Fruit fly (Drosophila melanogaster) whole organism, embryonic: ENCODE data around the gene Bap111.

Experiments
- Abd-B ChIP-seq: fragments of 200-800 bp; sonication (Bioruptor generic); optimal IDR thresholded peaks from 2 replicates; lab custom pipeline; 2018; ENCODE audit warnings: missing biosample characterization, mild to moderate bottlenecking, missing genetic modification characterization, moderate library complexity
- CG10366 ChIP-seq: fragments of 200-800 bp; sonication (Bioruptor generic); IDR thresholded peaks from 2 replicates; pipeline ENCODE4 v1.3.6; 2022; ENCODE audit warnings: missing biosample characterization, missing genetic modification characterization
- CG10959 ChIP-seq: fragments of 200-800 bp; sonication (Bioruptor generic); IDR thresholded peaks from 2 replicates; pipeline ENCODE4 v1.3.6; 2022; ENCODE audit warnings: missing biosample characterization, missing genetic modification characterization
- CG11504 ChIP-seq: fragments of 200-800 bp; sonication (Bioruptor generic); optimal IDR thresholded peaks from 3 replicates; lab custom pipeline; 2019; ENCODE audit warnings: missing biosample characterization, mild to moderate bottlenecking, missing genetic modification characterization, moderate library complexity
- CG11695 ChIP-seq: fragments of 200-800 bp; sonication (Bioruptor generic); IDR thresholded peaks from 3 replicates; pipeline ENCODE4 v1.3.6; 2022; ENCODE audit warnings: missing biosample characterization, missing genetic modification characterization
- CG12071 ChIP-seq: fragments of 200-800 bp; sonication (Bioruptor generic); optimal IDR thresholded peaks from 3 replicates; lab custom pipeline; 2018; ENCODE audit warnings: missing biosample characterization, mild to moderate bottlenecking, missing genetic modification characterization
- CG12155 ChIP-seq: fragments of 200-800 bp; sonication (Bioruptor generic); optimal IDR thresholded peaks from 3 replicates; lab custom pipeline; 2016; ENCODE audit warnings: missing biosample characterization, missing genetic modification characterization
- CG12236 ChIP-seq: fragments of 200-800 bp; sonication (Bioruptor generic); optimal IDR thresholded peaks from 2 replicates; lab custom pipeline; 2016; ENCODE audit warnings: missing biosample characterization, missing genetic modification characterization
- CG12744 ChIP-seq: fragments of 200-800 bp; sonication (Bioruptor generic); optimal IDR thresholded peaks from 2 replicates; lab custom pipeline; 2016; ENCODE audit warnings: missing biosample characterization, missing genetic modification characterization
- CG13894 ChIP-seq: fragments of 200-800 bp; sonication (Bioruptor generic); optimal IDR thresholded peaks from 3 replicates; lab custom pipeline; 2018; ENCODE audit warnings: missing biosample characterization, mild to moderate bottlenecking, missing genetic modification characterization, moderate library complexity
- CG15269 ChIP-seq: fragments of 200-800 bp; sonication (Bioruptor generic); optimal IDR thresholded peaks from 2 replicates; lab custom pipeline; 2018; ENCODE audit warnings: missing biosample characterization, mild to moderate bottlenecking, missing genetic modification characterization, moderate library complexity
- CG17186 ChIP-seq: fragments of 200-800 bp; sonication (Bioruptor generic); optimal IDR thresholded peaks from 3 replicates; lab custom pipeline; 2017; ENCODE audit warnings: missing biosample characterization, missing genetic modification reagents, missing genetic modification characterization
- CG17361 ChIP-seq: fragments of 200-800 bp; sonication (Bioruptor generic); IDR thresholded peaks from 3 replicates; pipeline ENCODE4 v1.3.6; 2022; ENCODE audit warnings: missing biosample characterization, missing genetic modification characterization
- CG17912 ChIP-seq: fragments of 200-800 bp; sonication (Bioruptor generic); optimal IDR thresholded peaks from 2 replicates; lab custom pipeline; 2018; ENCODE audit warnings: missing biosample characterization, mild to moderate bottlenecking, missing genetic modification characterization
- CG2202 ChIP-seq: fragments of 200-800 bp; sonication (Bioruptor generic); optimal IDR thresholded peaks from 2 replicates; lab custom pipeline; 2018; ENCODE audit warnings: missing biosample characterization, mild to moderate bottlenecking, missing genetic modification characterization
- CG2712 ChIP-seq: fragments of 200-800 bp; optimal IDR thresholded peaks from 3 replicates; lab custom pipeline; 2019; ENCODE audit warnings: missing biosample characterization, mild to moderate bottlenecking, missing genetic modification characterization, moderate library complexity
- CG31224 ChIP-seq: fragments of 200-800 bp; sonication (Bioruptor generic); IDR thresholded peaks from 2 replicates; pipeline ENCODE4 v1.3.6; 2022; ENCODE audit warnings: missing biosample characterization, missing genetic modification characterization
- CG4404 ChIP-seq: fragments of 200-800 bp; sonication (Bioruptor generic); IDR thresholded peaks from 2 replicates; pipeline ENCODE4 v1.3.6; 2022; ENCODE audit warnings: missing biosample characterization, missing genetic modification characterization
- CG7556 ChIP-seq: fragments of 200-800 bp; sonication (Bioruptor generic); optimal IDR thresholded peaks from 2 replicates; lab custom pipeline; 2017; ENCODE audit warnings: missing biosample characterization, mild to moderate bottlenecking, missing genetic modification characterization
- CG8765 ChIP-seq: fragments of 200-800 bp; sonication (Bioruptor generic); IDR thresholded peaks from 2 replicates; pipeline ENCODE4 v1.3.6; 2022; ENCODE audit warnings: missing biosample characterization, missing genetic modification characterization
- CG9437 ChIP-seq: fragments of 200-800 bp; sonication (Bioruptor generic); optimal IDR thresholded peaks from 2 replicates; lab custom pipeline; 2018; ENCODE audit warnings: missing biosample characterization, mild to moderate bottlenecking, missing genetic modification characterization
- CG9797 ChIP-seq: fragments of 200-800 bp; sonication (Bioruptor generic); optimal IDR thresholded peaks from 3 replicates; lab custom pipeline; 2018; ENCODE audit warnings: missing biosample characterization, mild to moderate bottlenecking, missing genetic modification characterization
- Dip3 ChIP-seq: fragments of 200-800 bp; sonication (Bioruptor generic); optimal IDR thresholded peaks from 3 replicates; lab custom pipeline; 2016; ENCODE audit warnings: missing biosample characterization, missing genetic modification characterization
- Elba2 ChIP-seq: fragments of 200-800 bp; sonication (Bioruptor generic); optimal IDR thresholded peaks from 3 replicates; lab custom pipeline; 2016; ENCODE audit warnings: missing biosample characterization, missing genetic modification characterization
- Fer3 ChIP-seq: fragments of 200-800 bp; sonication (Bioruptor generic); optimal IDR thresholded peaks from 2 replicates; lab custom pipeline; 2018; ENCODE audit warnings: missing biosample characterization, mild to moderate bottlenecking, missing genetic modification characterization, moderate library complexity
- H15 ChIP-seq: fragments of 200-800 bp; sonication (Bioruptor generic); IDR thresholded peaks from 3 replicates; pipeline ENCODE4 v1.3.6; 2022; ENCODE audit warnings: missing biosample characterization, missing genetic modification characterization
- HLH3B ChIP-seq: fragments of 200-800 bp; sonication (Bioruptor generic); IDR thresholded peaks from 2 replicates; pipeline ENCODE4 v1.3.6; 2022; ENCODE audit warnings: missing biosample characterization, missing genetic modification characterization
- HmgZ ChIP-seq: fragments of 200-800 bp; sonication (Bioruptor generic); optimal IDR thresholded peaks from 2 replicates; lab custom pipeline; 2018; ENCODE audit warnings: missing biosample characterization, mild to moderate bottlenecking, missing genetic modification characterization
- Hmx ChIP-seq: fragments of 200-800 bp; sonication (Bioruptor generic); optimal IDR thresholded peaks from 2 replicates; lab custom pipeline; 2016; ENCODE audit warnings: missing biosample characterization, missing genetic modification characterization
- Nf-YC ChIP-seq: fragments of 200-800 bp; optimal IDR thresholded peaks from 3 replicates; lab custom pipeline; 2019; ENCODE audit warnings: missing biosample characterization, mild to moderate bottlenecking, missing genetic modification characterization, moderate library complexity
- Rx ChIP-seq: fragments of 200-800 bp; sonication (Bioruptor generic); IDR thresholded peaks from 2 replicates; pipeline ENCODE4 v1.3.6; 2022; ENCODE audit warnings: missing biosample characterization, missing genetic modification characterization
- al ChIP-seq: fragments of 200-800 bp; sonication (Bioruptor generic); IDR thresholded peaks from 2 replicates; pipeline ENCODE4 v1.3.6; 2022; ENCODE audit warnings: missing biosample characterization, missing genetic modification characterization
- ato ChIP-seq: fragments of 200-800 bp; sonication (Bioruptor generic); IDR thresholded peaks from 2 replicates; pipeline ENCODE4 v1.3.6; 2022; ENCODE audit warnings: missing biosample characterization, missing genetic modification characterization; ENCODE audit not compliant: partially characterized antibody
- dpn ChIP-seq, 2 experiments: fragments of 200-800 bp; sonication (Bioruptor generic); optimal IDR thresholded peaks; 3 replicates each; lab custom pipeline; 2016; ENCODE audit warnings: missing biosample characterization in 2 of 2, missing genetic modification characterization in 2 of 2
- gem ChIP-seq: fragments of 200-800 bp; sonication (Bioruptor generic); optimal IDR thresholded peaks from 2 replicates; lab custom pipeline; 2019; ENCODE audit warnings: missing biosample characterization, mild to moderate bottlenecking, missing genetic modification characterization, moderate library complexity
- gt ChIP-seq: fragments of 200-800 bp; sonication (Bioruptor generic); IDR thresholded peaks from 2 replicates; pipeline ENCODE4 v1.3.6; 2022; ENCODE audit warnings: missing biosample characterization, missing genetic modification characterization
- ind ChIP-seq: fragments of 200-800 bp; sonication (Bioruptor generic); optimal IDR thresholded peaks from 3 replicates; lab custom pipeline; 2016; ENCODE audit warnings: missing biosample characterization, missing genetic modification characterization
- insv ChIP-seq, 2 experiments: fragments of 200-800 bp; sonication (Bioruptor generic); optimal IDR thresholded peaks; 3 replicates each; lab custom pipeline; 2016 to 2018; ENCODE audit warnings: missing biosample characterization in 2 of 2, missing genetic modification characterization in 2 of 2
- lbe ChIP-seq: fragments of 200-800 bp; sonication (Bioruptor generic); optimal IDR thresholded peaks from 2 replicates; lab custom pipeline; 2016; ENCODE audit warnings: missing biosample characterization, mild to moderate bottlenecking, missing genetic modification characterization
- lmd ChIP-seq: fragments of 200-800 bp; sonication (Bioruptor generic); IDR thresholded peaks from 2 replicates; pipeline ENCODE4 v1.3.6; 2022; ENCODE audit warnings: missing biosample characterization, missing genetic modification characterization
- nmo ChIP-seq: fragments of 200-800 bp; sonication (Bioruptor generic); optimal IDR thresholded peaks from 2 replicates; lab custom pipeline; 2018; ENCODE audit warnings: missing biosample characterization, mild to moderate bottlenecking, missing genetic modification characterization, moderate library complexity
- p53 ChIP-seq: fragments of 200-800 bp; sonication (Bioruptor generic); optimal IDR thresholded peaks from 2 replicates; lab custom pipeline; 2016; ENCODE audit warnings: missing biosample characterization, missing genetic modification characterization
- pan ChIP-seq, 4 experiments: fragments of >200 bp in 3 of 4; fragments of 200-800 bp in 1 of 4; sonication (Bioruptor generic) in 1 of 4; optimal IDR thresholded peaks in 3 of 4; IDR thresholded peaks in 1 of 4; 2 replicates each; pipeline versions ENCODE4 v1.3.6 to Lab custom; 2017 to 2022; ENCODE audit warnings: missing biosample characterization in 2 of 4, missing genetic modification characterization in 2 of 4, mixed read lengths in 1 of 4
- psq ChIP-seq: fragments of 200-800 bp; sonication (Bioruptor generic); optimal IDR thresholded peaks from 2 replicates; lab custom pipeline; 2017; ENCODE audit warnings: missing biosample characterization, missing genetic modification characterization
- pum ChIP-seq: fragments of 200-800 bp; sonication (Bioruptor generic); optimal IDR thresholded peaks from 2 replicates; lab custom pipeline; 2016; ENCODE audit warnings: missing biosample characterization, missing genetic modification characterization
- pzg ChIP-seq: fragments of 200-800 bp; sonication (Bioruptor generic); optimal IDR thresholded peaks from 3 replicates; lab custom pipeline; 2018; ENCODE audit warnings: missing biosample characterization, mild to moderate bottlenecking, missing genetic modification characterization, moderate library complexity
- sna ChIP-seq: fragments of 200-800 bp; sonication (Bioruptor generic); IDR thresholded peaks from 2 replicates; pipeline ENCODE4 v1.3.6; 2022; ENCODE audit warnings: missing biosample characterization, missing genetic modification characterization; ENCODE audit not compliant: partially characterized antibody
- so ChIP-seq: fragments of 200-800 bp; sonication (Bioruptor generic); IDR thresholded peaks from 3 replicates; pipeline ENCODE4 v1.3.6; 2022; ENCODE audit warnings: missing biosample characterization, missing genetic modification characterization
- ssp ChIP-seq: fragments of 200-800 bp; sonication (Bioruptor generic); IDR thresholded peaks from 2 replicates; pipeline ENCODE4 v1.3.6; 2022; ENCODE audit warnings: missing biosample characterization, missing genetic modification characterization
- wek ChIP-seq: fragments of 200-800 bp; sonication (Bioruptor generic); optimal IDR thresholded peaks from 3 replicates; lab custom pipeline; 2018; ENCODE audit warnings: missing biosample characterization, mild to moderate bottlenecking, missing genetic modification characterization, moderate library complexity
- zfh2 ChIP-seq: fragments of 200-800 bp; sonication (Bioruptor generic); optimal IDR thresholded peaks from 2 replicates; lab custom pipeline; 2016; ENCODE audit warnings: missing biosample characterization, missing genetic modification characterization

Bap111 gene

dm6 chrX:9193604-9194003, 44.5 kb downstream of the Bap111 start, which contains the start of gene CG12106 (continued):
- TF ChIP-seq CG12236 (GFP tag; lab: Kevin White, UChicago): no peak
- no peak for TF ChIP-seq CG17912 (GFP tag; lab: Kevin White, UChicago)
- TF ChIP-seq CG11504: peak; percentile 60
- TF ChIP-seq pan (optimal IDR thresholded peaks at IDR 0.05; lab: Kevin White, UChicago): no peak
- TF ChIP-seq pan (GFP tag; optimal IDR thresholded peaks at IDR 0.05 in 1 of 2, IDR thresholded peaks at IDR 0.05 in 1 of 2): peak in 1 of 2 experiments; percentile 44
- peak; percentile 32 for TF ChIP-seq CG12155 (GFP tag; lab: Kevin White, UChicago)
- peak; percentile 12 for TF ChIP-seq lbe (GFP tag; lab: Kevin White, UChicago)
- TF ChIP-seq nmo (GFP tag; lab: Kevin White, UChicago): peak; percentile 55
- TF ChIP-seq CG15269 (tag; lab: Kevin White, UChicago): peak; percentile 65
- no peak for TF ChIP-seq CG13894 (tag; lab: Kevin White, UChicago)
- no peak for TF ChIP-seq CG12071
- TF ChIP-seq CG17186 (GFP tag; lab: Kevin White, UChicago): peak; percentile 99
- TF ChIP-seq ato: no peak
- TF ChIP-seq Fer3 (tag; lab: Kevin White, UChicago): peak; percentile 62
- TF ChIP-seq H15: no peak
- TF ChIP-seq Nf-YC (tag; lab: Kevin White, UChicago): peak; percentile 42
- peak; percentile 45; the same call in 1 of the 3 replicates for TF ChIP-seq CG11695 (GFP tag; lab: Robert Waterston, UW)
- peak; percentile 36; the same call in 1 of the 2 replicates for TF ChIP-seq CG10366 (GFP tag; lab: Robert Waterston, UW)
- peak; percentile 71 for TF ChIP-seq gem (tag; lab: Kevin White, UChicago)
- TF ChIP-seq CG12744: peak; percentile 19
- TF ChIP-seq CG7556 (GFP tag; lab: Kevin White, UChicago): no peak
- peak; percentile 37 to 45 for TF ChIP-seq dpn (GFP tag; optimal IDR thresholded peaks at IDR 0.05; lab: Kevin White, UChicago)
- peak; percentile 23 for TF ChIP-seq Abd-B
- no peak for TF ChIP-seq Hmx
- TF ChIP-seq p53: no peak
- TF ChIP-seq CG10959: no peak
- no peak for TF ChIP-seq HLH3B (GFP tag; lab: Robert Waterston, UW)
- TF ChIP-seq CG8765 (GFP tag; lab: Robert Waterston, UW): no peak
- TF ChIP-seq so (GFP tag; lab: Robert Waterston, UW): no peak
- peak; percentile 46 for TF ChIP-seq pum (GFP tag; lab: Kevin White, UChicago)
- no peak for TF ChIP-seq CG9797 (GFP tag; lab: Kevin White, UChicago)
- TF ChIP-seq wek (GFP tag; lab: Kevin White, UChicago): no peak
- peak; percentile 51 for TF ChIP-seq ind
- no peak for TF ChIP-seq lmd (GFP tag; lab: Robert Waterston, UW)
- TF ChIP-seq Rx: 0 out of 2 replicates have a peak, but pooled peaks have one; percentile 37
- no peak for TF ChIP-seq ssp (GFP tag; lab: Robert Waterston, UW)
- TF ChIP-seq sna (GFP tag; lab: Robert Waterston, UW): no peak
- TF ChIP-seq psq (GFP tag; lab: Kevin White, UChicago): no peak
- TF ChIP-seq CG2712 (tag; lab: Kevin White, UChicago): peak; percentile 42
- peak; percentile 3 for TF ChIP-seq HmgZ (tag; lab: Kevin White, UChicago)
- TF ChIP-seq Dip3 (GFP tag; lab: Kevin White, UChicago): no peak
- peak; percentile 7; the same call in 1 of the 2 replicates for TF ChIP-seq al (GFP tag; lab: Robert Waterston, UW)
- no peak for TF ChIP-seq CG2202 (tag; lab: Kevin White, UChicago)
- TF ChIP-seq pzg (GFP tag; lab: Kevin White, UChicago): peak; percentile 30
- TF ChIP-seq CG17361 (GFP tag; lab: Robert Waterston, UW): peak; percentile 41; the same call in 1 of the 3 replicates
- TF ChIP-seq CG31224 (GFP tag; lab: Robert Waterston, UW): no peak
- peak; percentile 31; the same call in 1 of the 2 replicates for TF ChIP-seq CG4404
- TF ChIP-seq Elba2: no peak
- no peak for TF ChIP-seq CG9437 (GFP tag; lab: Kevin White, UChicago)
- no peak for TF ChIP-seq gt (GFP tag; lab: Robert Waterston, UW)
- TF ChIP-seq insv (GFP tag; optimal IDR thresholded peaks at IDR 0.05; lab: Kevin White, UChicago): no peak
- TF ChIP-seq zfh2 (GFP tag; lab: Kevin White, UChicago): peak; percentile 56
